Fruit fly (Drosophila melanogaster): ENCODE measurements around the gene CG43673.
A peak's percentile ranks its signal among the peaks of the same experiment; 100 is the strongest.

The CG43673 gene

DNA sequence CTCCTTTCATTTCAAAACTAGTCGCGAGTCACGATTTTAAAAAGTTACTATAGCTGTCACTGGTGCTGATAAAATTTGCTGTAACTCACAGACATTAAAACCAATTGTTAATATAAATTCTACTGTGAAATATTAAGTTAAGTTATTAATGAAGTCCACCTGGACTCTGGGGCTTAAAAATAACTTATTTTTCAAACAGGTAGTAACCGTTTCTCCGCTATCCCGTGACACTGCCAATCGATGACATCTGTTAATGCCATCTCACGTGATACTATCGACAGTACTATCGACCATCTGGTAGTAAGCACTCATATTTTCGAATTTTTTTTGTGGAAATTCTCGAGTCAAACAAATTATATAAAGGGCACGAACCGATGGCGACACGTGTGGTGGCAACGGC lies 45.0 kb upstream of the CG43673 start, which contains the start of the genes CG12379 and MagR (continued):
- TF ChIP-seq CG13287 (GFP tag; IDR thresholded peaks at IDR 0.05; ENCODE audit: partially characterized antibody), result peak; percentile 78
- peak; percentile 47 for TF ChIP-seq dmrt11E (tag; optimal IDR thresholded peaks at IDR 0.05)
- peak; percentile 20 for TF ChIP-seq YL-1 (GFP tag; optimal IDR thresholded peaks at IDR 0.05)
- TF ChIP-seq CG6791 (GFP tag; IDR thresholded peaks at IDR 0.05; ENCODE audit: partially characterized antibody), result peak; percentile 67; the same call in 2 of the 3 replicates
- peak; percentile 48 for TF ChIP-seq CG2129 (GFP tag; IDR thresholded peaks at IDR 0.05; ENCODE audit: partially characterized antibody)
- no peak for TF ChIP-seq ATbp (GFP tag; optimal IDR thresholded peaks at IDR 0.05)
- peak; percentile 30 for TF ChIP-seq PHDP (tag; optimal IDR thresholded peaks at IDR 0.05)
- peak; percentile 74 for TF ChIP-seq CG9932 (GFP tag; IDR thresholded peaks at IDR 0.05)
- TF ChIP-seq CG14710 (tag; optimal IDR thresholded peaks at IDR 0.05), result peak; percentile 79
- TF ChIP-seq slbo (GFP tag; IDR thresholded peaks at IDR 0.05), result peak; percentile 62
- no peak for TF ChIP-seq tup (GFP tag; optimal IDR thresholded peaks at IDR 0.05)
- peak; percentile 61 for TF ChIP-seq CG12299 (tag; optimal IDR thresholded peaks at IDR 0.05)
- peak; percentile 30; the same call in 1 of the 2 replicates for TF ChIP-seq Taf1 (GFP tag; IDR thresholded peaks at IDR 0.05)
- TF ChIP-seq H15 (GFP tag; IDR thresholded peaks at IDR 0.05), result no peak; the same call in 2 of the 3 replicates
- peak; percentile 69 for TF ChIP-seq Dref (GFP tag; IDR thresholded peaks at IDR 0.05)
- TF ChIP-seq CG17328 (GFP tag; IDR thresholded peaks at IDR 0.05), result no peak
- TF ChIP-seq pfk (GFP tag; optimal IDR thresholded peaks at IDR 0.05), result no peak
- TF ChIP-seq Lpt (GFP tag; optimal IDR thresholded peaks at IDR 0.05), result no peak
- peak; percentile 4 for TF ChIP-seq CG10274 (GFP tag; optimal IDR thresholded peaks at IDR 0.05)
- peak; percentile 63 for TF ChIP-seq Abd-B (GFP tag; optimal IDR thresholded peaks at IDR 0.05)
- TF ChIP-seq CG30020 (tag; optimal IDR thresholded peaks at IDR 0.05), result peak; percentile 75
- peak; percentile 49 for TF ChIP-seq CG6272 (GFP tag; IDR thresholded peaks at IDR 0.05)
- TF ChIP-seq CG17385 (GFP tag; optimal IDR thresholded peaks at IDR 0.05), result peak; percentile 61
- TF ChIP-seq CG13775 (GFP tag; optimal IDR thresholded peaks at IDR 0.05), result peak; percentile 59
- peak; percentile 79 for TF ChIP-seq HLH4C (GFP tag; IDR thresholded peaks at IDR 0.05; ENCODE audit: partially characterized antibody)
- TF ChIP-seq CG12104 (GFP tag; optimal IDR thresholded peaks at IDR 0.05), result peak; percentile 46
- TF ChIP-seq MESR4 (GFP tag; optimal IDR thresholded peaks at IDR 0.05), result no peak
- TF ChIP-seq pnt (GFP tag; optimal IDR thresholded peaks at IDR 0.05), result peak; percentile 36
- TF ChIP-seq nmo (GFP tag; optimal IDR thresholded peaks at IDR 0.05), result peak; percentile 80
- TF ChIP-seq ssp (GFP tag; IDR thresholded peaks at IDR 0.05), result 0 out of 2 replicates have a peak, but pooled peaks have one; percentile 46
- peak in 1 of 2 experiments; percentile 57 for TF ChIP-seq Hr51 (GFP tag; optimal IDR thresholded peaks at IDR 0.05)
- TF ChIP-seq ro (GFP tag; IDR thresholded peaks at IDR 0.05), result 0 out of 2 replicates have a peak, but pooled peaks have one; percentile 14
- peak; percentile 30 for TF ChIP-seq Deaf1 (tag; optimal IDR thresholded peaks at IDR 0.05)
- TF ChIP-seq CG13624 (GFP tag; optimal IDR thresholded peaks at IDR 0.05), result peak; percentile 21
- TF ChIP-seq inv (GFP tag; IDR thresholded peaks at IDR 0.05; ENCODE audit: partially characterized antibody), result peak; percentile 78
- TF ChIP-seq CG3847 (GFP tag; IDR thresholded peaks at IDR 0.05), result peak; percentile 71
- TF ChIP-seq al (GFP tag; IDR thresholded peaks at IDR 0.05), result peak; percentile 65
- no peak for TF ChIP-seq CG7745 (tag; optimal IDR thresholded peaks at IDR 0.05)
- peak; percentile 55 for TF ChIP-seq Camta (GFP tag; optimal IDR thresholded peaks at IDR 0.05)
- no peak for TF ChIP-seq tap (tag; optimal IDR thresholded peaks at IDR 0.05)
- peak; percentile 30 for TF ChIP-seq Ets97D (GFP tag; optimal IDR thresholded peaks at IDR 0.05)
- no peak; the same call in 1 of the 2 replicates for TF ChIP-seq CG11085 (GFP tag; IDR thresholded peaks at IDR 0.05)
- TF ChIP-seq tgo (GFP tag; IDR thresholded peaks at IDR 0.05), result peak; percentile 42; the same call in 1 of the 3 replicates
- peak; percentile 9 for TF ChIP-seq HmgD (GFP tag; optimal IDR thresholded peaks at IDR 0.05)
- TF ChIP-seq CG9876 (GFP tag; optimal IDR thresholded peaks at IDR 0.05), result peak; percentile 47
- TF ChIP-seq klu (GFP tag; IDR thresholded peaks at IDR 0.05), result peak; percentile 48; the same call in 1 of the 2 replicates
- peak; percentile 72 for TF ChIP-seq Rfx (GFP tag; IDR thresholded peaks at IDR 0.05)
- TF ChIP-seq fd96Cb (tag; optimal IDR thresholded peaks at IDR 0.05), result peak; percentile 4
- TF ChIP-seq chn (GFP tag; optimal IDR thresholded peaks at IDR 0.05), result peak; percentile 56
- TF ChIP-seq Fer1 (GFP tag; optimal IDR thresholded peaks at IDR 0.05), result peak; percentile 67
